Worm (Caenorhabditis elegans) whole organism, L1 larva: Measurements from ENCODE around the gene pygl-1.
A peak's percentile ranks its signal among the peaks of the same experiment; 100 is the strongest.

Experiments used
- C04F5.9 ChIP-seq: sonication (generic microtip); optimal IDR thresholded peaks from 2 replicates; lab custom pipeline; 2016; ENCODE audit warnings: missing genetic modification characterization, missing compliant biosample characterization
- C16A3.4 ChIP-seq: fragments of 150-350 bp; optimal IDR thresholded peaks from 2 replicates; lab custom pipeline; 2014; ENCODE audit warnings: missing biosample characterization, missing genetic modification characterization
- C34B4.2 ChIP-seq: sonication (generic microtip); optimal IDR thresholded peaks from 2 replicates; lab custom pipeline; 2017; ENCODE audit warnings: mild to moderate bottlenecking, missing genetic modification characterization, missing compliant biosample characterization
- aha-1 ChIP-seq: fragments of 150-350 bp; optimal IDR thresholded peaks from 2 replicates; lab custom pipeline; 2014; ENCODE audit warnings: missing biosample characterization, missing genetic modification characterization
- alr-1 ChIP-seq: fragments of 200-800 bp; sonication (Bioruptor generic); optimal IDR thresholded peaks from 2 replicates; lab custom pipeline; 2018; ENCODE audit warnings: borderline replicate concordance, mild to moderate bottlenecking, missing genetic modification characterization, missing compliant biosample characterization
- aly-2 ChIP-seq: fragments of 150-350 bp; optimal IDR thresholded peaks from 2 replicates; lab custom pipeline; 2014; ENCODE audit warnings: missing biosample characterization, missing genetic modification characterization
- ceh-82 ChIP-seq, 3 experiments: fragments of 150-350 bp in 1 of 3; sonication (generic microtip) in 2 of 3; optimal IDR thresholded peaks; 2 replicates each; lab custom pipeline; 2014 to 2017; ENCODE audit warnings: missing biosample characterization in 3 of 3, missing genetic modification characterization in 3 of 3
- efl-3 ChIP-seq: fragments of 200-800 bp; sonication (Bioruptor generic); optimal IDR thresholded peaks from 2 replicates; lab custom pipeline; 2018; ENCODE audit warnings: mild to moderate bottlenecking, missing genetic modification characterization, missing compliant biosample characterization
- egl-13 ChIP-seq: sonication (generic microtip); optimal IDR thresholded peaks from 2 replicates; lab custom pipeline; 2016; ENCODE audit warnings: missing genotype, missing genetic modification reagents, missing genetic modification characterization, missing compliant biosample characterization
- egl-27 ChIP-seq, 2 experiments: fragments of 150-350 bp in 1 of 2; sonication (generic microtip); optimal IDR thresholded peaks; 3 replicates each; lab custom pipeline; 2017 to 2018; ENCODE audit warnings: missing biosample characterization in 2 of 2, missing genetic modification characterization in 2 of 2, missing genetic modification reagents in 2 of 2
- elt-2 ChIP-seq: sonication (generic microtip); optimal IDR thresholded peaks from 2 replicates; lab custom pipeline; 2016; ENCODE audit warnings: missing genetic modification characterization, mild to moderate bottlenecking, inconsistent platforms, missing compliant biosample characterization, missing genetic modification reagents
- elt-3 ChIP-seq, 6 experiments: fragments of 150-350 bp in 1 of 6; sonication (generic microtip); optimal IDR thresholded peaks; 2 replicates each; lab custom pipeline; 2017 to 2018; ENCODE audit warnings: missing biosample characterization in 6 of 6, missing genetic modification characterization in 6 of 6, inconsistent platforms in 1 of 6
- ets-5 ChIP-seq: fragments of 200-800 bp; sonication (Bioruptor generic); IDR thresholded peaks from 2 replicates; pipeline ENCODE4 v1.3.6; 2022; ENCODE audit warnings: missing genetic modification characterization, missing compliant biosample characterization
- fkh-10 ChIP-seq: sonication (generic microtip); optimal IDR thresholded peaks from 2 replicates; lab custom pipeline; 2017; ENCODE audit warnings: missing biosample characterization, missing genetic modification reagents, missing genetic modification characterization
- fkh-4 ChIP-seq: sonication (generic microtip); optimal IDR thresholded peaks from 2 replicates; lab custom pipeline; 2016; ENCODE audit warnings: missing compliant biosample characterization, missing genetic modification characterization, borderline replicate concordance
- grh-1 ChIP-seq: fragments of 200-800 bp; sonication (Bioruptor generic); IDR thresholded peaks from 2 replicates; pipeline ENCODE4 v1.3.6; 2022; ENCODE audit warnings: missing genetic modification reagents, missing genetic modification characterization, missing compliant biosample characterization
- hlh-17 ChIP-seq: fragments of 200-800 bp; sonication (Bioruptor generic); optimal IDR thresholded peaks from 2 replicates; lab custom pipeline; 2018; ENCODE audit warnings: missing genetic modification characterization, mild to moderate bottlenecking, missing compliant biosample characterization, moderate library complexity, borderline replicate concordance
- hpl-2 ChIP-seq: fragments of 150-350 bp; optimal IDR thresholded peaks from 2 replicates; lab custom pipeline; 2014; ENCODE audit warnings: missing biosample characterization, missing genetic modification reagents, missing genetic modification characterization
- irx-1 ChIP-seq: sonication (generic microtip); optimal IDR thresholded peaks from 2 replicates; lab custom pipeline; 2016; ENCODE audit warnings: missing genetic modification characterization, missing compliant biosample characterization
- jun-1 ChIP-seq: fragments of 150-350 bp; optimal IDR thresholded peaks from 2 replicates; lab custom pipeline; 2014; ENCODE audit warnings: missing biosample characterization, missing genetic modification reagents, missing genetic modification characterization
- lin-35 ChIP-seq, 2 experiments: fragments of 150-350 bp; optimal IDR thresholded peaks; 2 replicates each; lab custom pipeline; 2014; ENCODE audit warnings: missing biosample characterization in 2 of 2, missing genetic modification characterization in 2 of 2, missing genetic modification reagents in 2 of 2
- lin-39 ChIP-seq: fragments of 150-350 bp; optimal IDR thresholded peaks from 2 replicates; lab custom pipeline; 2014; ENCODE audit warnings: missing biosample characterization, missing genetic modification reagents, missing genetic modification characterization
- lir-3 ChIP-seq: sonication (generic microtip); optimal IDR thresholded peaks from 2 replicates; lab custom pipeline; 2016; ENCODE audit warnings: mild to moderate bottlenecking, missing genetic modification characterization, moderate library complexity, missing compliant biosample characterization; ENCODE audit not compliant: poor library complexity
- lsy-2 ChIP-seq, 2 experiments: fragments of 150-350 bp; optimal IDR thresholded peaks; 2 replicates each; lab custom pipeline; 2014; ENCODE audit warnings: missing biosample characterization in 2 of 2, missing genetic modification characterization in 2 of 2
- mdl-1 ChIP-seq, 2 experiments: fragments of 150-350 bp; optimal IDR thresholded peaks; 2 replicates each; lab custom pipeline; 2014 to 2017; ENCODE audit warnings: missing biosample characterization in 2 of 2, missing genetic modification characterization in 2 of 2, inconsistent platforms in 1 of 2
- nhr-12 ChIP-seq: sonication (generic microtip); optimal IDR thresholded peaks from 2 replicates; lab custom pipeline; 2017; ENCODE audit warnings: missing biosample characterization, missing genetic modification characterization
- nhr-47 ChIP-seq: sonication (generic microtip); optimal IDR thresholded peaks from 2 replicates; lab custom pipeline; 2016; ENCODE audit warnings: mild to moderate bottlenecking, missing genetic modification characterization, moderate library complexity, missing compliant biosample characterization
- nhr-71 ChIP-seq: sonication (generic microtip); optimal IDR thresholded peaks from 2 replicates; lab custom pipeline; 2016; ENCODE audit warnings: mild to moderate bottlenecking, missing genetic modification characterization, moderate library complexity, missing compliant biosample characterization
- nhr-76 ChIP-seq: sonication (generic microtip); optimal IDR thresholded peaks from 2 replicates; lab custom pipeline; 2017; ENCODE audit warnings: missing biosample characterization, missing genetic modification characterization
- nhr-77 ChIP-seq: fragments of 150-350 bp; optimal IDR thresholded peaks from 2 replicates; lab custom pipeline; 2014; ENCODE audit warnings: missing biosample characterization, missing genetic modification characterization
- nhr-84 ChIP-seq: sonication (generic microtip); optimal IDR thresholded peaks from 2 replicates; lab custom pipeline; 2017; ENCODE audit warnings: missing biosample characterization, missing genetic modification characterization
- nhr-90 ChIP-seq: sonication (generic microtip); optimal IDR thresholded peaks from 2 replicates; lab custom pipeline; 2016; ENCODE audit warnings: mild to moderate bottlenecking, missing genetic modification characterization, missing compliant biosample characterization; ENCODE audit not compliant: poor library complexity
- pax-3 ChIP-seq: fragments of 200-800 bp; sonication (Bioruptor generic); optimal IDR thresholded peaks from 2 replicates; lab custom pipeline; 2018; ENCODE audit warnings: mild to moderate bottlenecking, missing genetic modification characterization, moderate library complexity, missing compliant biosample characterization
- pqm-1 ChIP-seq: sonication (generic microtip); optimal IDR thresholded peaks from 3 replicates; lab custom pipeline; 2017; ENCODE audit warnings: missing biosample characterization, missing genetic modification characterization
- skn-1 ChIP-seq: fragments of 150-350 bp; optimal IDR thresholded peaks from 2 replicates; lab custom pipeline; 2014; ENCODE audit warnings: missing biosample characterization, missing genetic modification characterization
- snpc-4 ChIP-seq: fragments of 150-350 bp; optimal IDR thresholded peaks from 2 replicates; lab custom pipeline; 2014; ENCODE audit warnings: missing biosample characterization, missing genetic modification characterization
- snu-23 ChIP-seq: sonication (generic microtip); optimal IDR thresholded peaks from 2 replicates; lab custom pipeline; 2016; ENCODE audit warnings: missing genetic modification characterization, missing compliant biosample characterization
- sptf-1 ChIP-seq: fragments of 150-350 bp; optimal IDR thresholded peaks from 2 replicates; lab custom pipeline; 2014; ENCODE audit warnings: missing biosample characterization, missing genetic modification characterization
- sup-37 ChIP-seq: fragments of 200-800 bp; sonication (Bioruptor generic); optimal IDR thresholded peaks from 2 replicates; lab custom pipeline; 2018; ENCODE audit warnings: mild to moderate bottlenecking, missing genetic modification characterization, missing compliant biosample characterization
- swsn-7 ChIP-seq: sonication (generic microtip); optimal IDR thresholded peaks from 2 replicates; lab custom pipeline; 2016; ENCODE audit warnings: missing genetic modification characterization, missing compliant biosample characterization
- tbx-2 ChIP-seq: sonication (generic microtip); optimal IDR thresholded peaks from 2 replicates; lab custom pipeline; 2016; ENCODE audit warnings: missing genetic modification characterization, missing compliant biosample characterization
- unc-62 ChIP-seq: fragments of 150-350 bp; optimal IDR thresholded peaks from 2 replicates; lab custom pipeline; 2014; ENCODE audit warnings: missing biosample characterization, missing genetic modification reagents, missing genetic modification characterization
- zag-1 ChIP-seq: fragments of 150-350 bp; optimal IDR thresholded peaks from 2 replicates; lab custom pipeline; 2014; ENCODE audit warnings: missing biosample characterization, missing genetic modification characterization
- ztf-11 ChIP-seq, 2 experiments: sonication (generic microtip); optimal IDR thresholded peaks; 2 replicates each; lab custom pipeline; 2016 to 2017; ENCODE audit warnings: missing genetic modification characterization in 2 of 2, missing biosample characterization in 1 of 2, missing compliant biosample characterization in 1 of 2

Gene pygl-1

DNA sequence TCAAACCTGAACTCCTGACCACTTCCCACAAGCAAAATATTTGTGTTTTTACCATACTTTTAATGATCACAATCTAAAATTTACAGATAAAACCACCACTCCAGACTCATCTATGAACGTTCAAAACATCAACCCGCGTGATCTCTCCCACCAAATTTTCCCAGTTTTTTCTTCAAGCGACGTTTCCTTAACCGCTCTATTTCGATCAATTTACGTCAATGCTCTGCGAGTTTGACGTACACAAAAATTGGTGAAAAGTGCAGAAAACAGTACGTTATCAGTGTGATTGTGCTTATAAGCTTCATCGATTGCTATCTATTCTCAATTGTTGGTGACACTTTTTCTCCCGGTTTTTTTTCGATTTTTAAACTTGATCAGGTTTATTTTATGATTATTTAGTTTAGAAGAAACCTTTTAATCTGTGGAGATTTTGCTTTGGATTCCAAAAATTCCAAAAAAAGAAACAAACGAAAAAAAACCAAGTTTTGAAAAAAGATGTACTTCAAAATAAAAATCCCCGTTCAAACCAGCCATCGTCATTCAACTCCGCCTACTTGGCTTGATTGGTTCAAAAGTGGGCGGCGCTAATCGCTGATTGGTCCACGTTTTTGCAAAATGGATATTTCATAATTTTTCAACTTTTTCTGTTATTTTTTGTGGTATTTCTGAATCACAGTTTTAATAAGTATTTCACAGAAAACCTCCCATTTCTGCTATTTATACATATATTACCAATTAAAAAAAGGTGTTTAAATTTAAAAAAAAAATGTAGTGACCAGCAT is 53.6 kb downstream of the pygl-1 start:
- TF ChIP-seq aha-1 (no peak), nhr-90 (tag; lab: Kevin White, UChicago) (peak; percentile 37), nhr-71 (peak; percentile 30), elt-2 (tag; lab: Kevin White, UChicago) (peak; percentile 84), lir-3 (tag; lab: Kevin White, UChicago) (no peak), mdl-1 (tag; optimal IDR thresholded peaks at IDR 0.05; lab: Kevin White, UChicago) (peak in 1 of 2 experiments; percentile 13), lin-35 (GFP tag; optimal IDR thresholded peaks at IDR 0.05; lab: Kevin White, UChicago) (peak in 1 of 2 experiments; percentile 40)
- TF ChIP-seq, all 84 proteins: peak for 5

DNA sequence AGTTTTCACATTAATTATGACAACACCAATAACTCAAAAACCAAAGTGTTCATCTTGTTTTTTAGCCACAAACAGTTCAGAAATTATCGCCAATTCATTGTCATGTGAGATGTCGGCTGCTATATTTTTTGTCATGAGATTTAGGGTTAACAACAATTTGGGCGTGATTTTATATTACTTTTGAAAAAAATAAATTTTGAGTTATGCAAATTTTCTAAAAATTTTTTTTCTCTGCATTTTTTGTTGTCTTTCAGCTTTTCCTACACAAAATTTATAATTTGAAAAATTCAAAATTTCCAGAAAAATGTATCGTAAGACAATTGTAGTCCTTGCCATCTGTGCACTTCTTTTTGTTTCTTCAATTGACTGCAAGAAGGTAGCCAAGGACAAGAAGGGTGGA is 54.2 kb downstream of the pygl-1 start, which contains the start of gene F59B1.2:
Gene F59B1.2, plus strand, starts transcription at position 301 of the 400 bp plus-strand sequence.
- TF ChIP-seq ets-5 (GFP tag; lab: Robert Waterston, UW) (no peak), ceh-82 (tag; optimal IDR thresholded peaks at IDR 0.05; lab: Kevin White, UChicago) (no peak), ztf-11 (tag; optimal IDR thresholded peaks at IDR 0.05; lab: Kevin White, UChicago) (no peak), fkh-10 (GFP tag; lab: Kevin White, UChicago) (no peak), hpl-2 (no peak), snpc-4 (no peak), swsn-7 (tag; lab: Kevin White, UChicago) (no peak), aly-2 (tag; lab: Kevin White, UChicago) (no peak), C04F5.9 (tag; lab: Kevin White, UChicago) (no peak), elt-3 (tag; optimal IDR thresholded peaks at IDR 0.05; lab: Kevin White, UChicago) (no peak), pqm-1 (tag; lab: Kevin White, UChicago) (no peak), egl-27 (tag; optimal IDR thresholded peaks at IDR 0.05; lab: Kevin White, UChicago) (no peak), nhr-47 (no peak), efl-3 (GFP tag; lab: Kevin White, UChicago) (no peak), C16A3.4 (tag; lab: Kevin White, UChicago) (no peak), elt-2 (tag; lab: Kevin White, UChicago) (no peak)

DNA sequence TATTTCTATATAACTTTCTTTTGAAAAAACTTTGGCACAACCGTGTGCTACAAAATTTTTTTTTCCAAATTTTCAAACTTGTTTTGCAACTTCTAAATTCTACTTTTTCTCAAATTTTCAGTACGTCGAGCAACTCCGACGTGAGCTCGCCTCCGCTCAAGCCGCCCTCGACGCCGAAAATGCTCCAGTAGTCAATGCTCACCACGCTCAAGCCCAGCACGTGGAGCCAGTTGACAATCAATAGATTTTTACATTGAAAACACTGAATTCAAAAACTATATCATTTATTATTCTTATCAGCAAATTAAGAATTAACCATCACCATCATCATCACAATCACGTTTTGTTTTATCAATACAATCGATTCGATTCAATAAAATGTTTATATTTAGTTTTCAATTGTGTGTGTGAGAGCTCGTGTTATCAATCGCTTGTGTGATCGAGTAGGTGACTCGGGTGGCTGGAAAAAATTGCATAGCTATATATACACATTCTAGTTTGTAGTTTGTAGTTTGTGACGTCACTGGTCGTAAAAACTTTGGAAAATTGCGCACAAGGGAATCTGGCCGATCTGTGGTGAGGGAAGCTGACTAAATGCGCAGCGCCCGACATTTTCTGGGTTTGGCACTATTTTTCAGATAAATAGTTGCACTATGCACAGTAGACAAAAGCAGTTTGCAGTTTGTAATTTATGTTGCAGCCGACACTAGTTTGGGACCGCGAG is 55.6 kb downstream of the pygl-1 start:
- TF ChIP-seq swsn-7 (tag; lab: Kevin White, UChicago), result no peak
- no peak for TF ChIP-seq irx-1 (tag; lab: Kevin White, UChicago)
- no peak for TF ChIP-seq nhr-76 (tag; lab: Kevin White, UChicago)
- TF ChIP-seq lin-35 (GFP tag; optimal IDR thresholded peaks at IDR 0.05; lab: Kevin White, UChicago), result peak in 1 of 2 experiments; percentile 53
- no peak for TF ChIP-seq elt-3 (tag; optimal IDR thresholded peaks at IDR 0.05; lab: Kevin White, UChicago)
- TF ChIP-seq grh-1 (GFP tag; lab: Robert Waterston, UW), result no peak
- no peak for TF ChIP-seq C04F5.9 (tag; lab: Kevin White, UChicago)
- no peak for TF ChIP-seq pax-3 (tag; lab: Kevin White, UChicago)
- TF ChIP-seq snu-23 (GFP tag; lab: Kevin White, UChicago), result no peak
- TF ChIP-seq elt-2 (tag; lab: Kevin White, UChicago), result peak; percentile 92
- TF ChIP-seq sup-37 (GFP tag; lab: Kevin White, UChicago), result no peak
- no peak for TF ChIP-seq sptf-1 (tag; lab: Kevin White, UChicago)
- TF ChIP-seq nhr-84 (tag; lab: Kevin White, UChicago), result no peak
- TF ChIP-seq nhr-77 (tag; lab: Kevin White, UChicago), result no peak
- no peak for TF ChIP-seq ztf-11 (tag; optimal IDR thresholded peaks at IDR 0.05; lab: Kevin White, UChicago)
- no peak for TF ChIP-seq efl-3 (GFP tag; lab: Kevin White, UChicago)
- TF ChIP-seq nhr-12 (tag; lab: Kevin White, UChicago), result no peak
- TF ChIP-seq lsy-2 (tag; optimal IDR thresholded peaks at IDR 0.05; lab: Kevin White, UChicago), result no peak
- TF ChIP-seq hlh-17 (GFP tag; lab: Kevin White, UChicago), result no peak
- no peak for TF ChIP-seq lin-39 (tag; lab: Kevin White, UChicago)
- no peak for TF ChIP-seq alr-1 (tag; lab: Kevin White, UChicago)
- TF ChIP-seq zag-1 (tag; lab: Kevin White, UChicago), result no peak
- no peak for TF ChIP-seq tbx-2 (tag; lab: Kevin White, UChicago)
- no peak for TF ChIP-seq skn-1 (tag; lab: Kevin White, UChicago)
- no peak for TF ChIP-seq egl-13 (tag; lab: Kevin White, UChicago)
- TF ChIP-seq unc-62 (GFP tag; lab: Kevin White, UChicago), result no peak
- TF ChIP-seq fkh-4 (tag; lab: Kevin White, UChicago), result no peak
- no peak for TF ChIP-seq C34B4.2 (tag; lab: Kevin White, UChicago)
- TF ChIP-seq C16A3.4 (tag; lab: Kevin White, UChicago), result no peak
- no peak for TF ChIP-seq jun-1 (tag; lab: Kevin White, UChicago)
- peak; percentile 54 for TF ChIP-seq nhr-71
- TF ChIP-seq lir-3 (tag; lab: Kevin White, UChicago), result no peak
